Worm (Caenorhabditis elegans): ENCODE results near the gene Y17D7C.2.
A peak's percentile ranks its signal among the peaks of the same experiment; 100 is the strongest.

The Y17D7C.2 gene

DNA sequence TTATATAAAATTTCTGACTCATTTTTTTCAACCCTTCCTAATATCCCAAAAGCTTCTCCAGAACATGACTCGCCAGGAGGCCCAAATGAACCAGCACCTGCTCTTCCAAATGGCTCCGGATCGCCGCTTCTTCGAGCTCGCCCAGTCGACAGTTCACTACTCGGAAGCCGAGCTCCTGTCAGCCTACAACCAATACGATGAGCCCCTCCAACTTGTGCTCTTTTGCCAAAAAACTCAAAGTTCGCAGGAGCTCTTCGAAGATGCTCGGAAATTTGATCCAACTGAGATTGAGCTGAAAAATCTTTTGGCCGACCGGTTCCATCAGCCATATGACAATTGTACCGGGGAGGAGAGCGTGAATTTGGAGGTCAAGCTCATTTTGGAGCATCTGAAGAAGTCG is 24.3 kb downstream of the Y17D7C.2 start:
- no peak for TF ChIP-seq R02D3.7 (tag; optimal IDR thresholded peaks at IDR 0.05)
- no peak for TF ChIP-seq unc-62 (GFP tag; optimal IDR thresholded peaks at IDR 0.05)
- no peak for TF ChIP-seq egl-27 (tag; optimal IDR thresholded peaks at IDR 0.05)
- no peak for TF ChIP-seq sea-2 (GFP tag; optimal IDR thresholded peaks at IDR 0.05)
- TF ChIP-seq nhr-76 (tag; optimal IDR thresholded peaks at IDR 0.05): no peak
- no peak for TF ChIP-seq fkh-10 (GFP tag; optimal IDR thresholded peaks at IDR 0.05)
- no peak for TF ChIP-seq pha-4 (tag; optimal IDR thresholded peaks at IDR 0.05)

DNA sequence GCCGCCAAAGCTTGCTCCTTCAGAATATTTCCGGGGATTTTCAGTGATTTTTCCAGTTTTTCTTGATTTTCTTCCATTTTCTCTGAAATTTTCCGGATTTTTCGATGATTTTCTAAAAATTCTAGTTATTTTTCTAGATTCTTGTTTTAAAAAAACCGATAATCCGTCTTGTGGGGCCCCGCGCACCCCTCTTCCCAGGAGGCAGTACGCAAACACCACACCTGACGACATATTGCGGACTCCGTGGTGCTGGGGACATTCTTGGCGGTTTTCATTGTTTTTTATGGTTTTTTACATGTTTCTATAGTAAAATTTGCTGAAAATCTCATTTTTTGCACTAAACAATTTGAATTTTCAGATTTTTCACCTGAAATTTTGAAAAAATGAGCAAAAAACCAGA is 30.1 kb downstream of the Y17D7C.2 start, which contains the start of the genes ubc-19 and Y69H2.7:
TSS of gene ubc-19 (minus strand) at position 82 of the 400 bp plus-strand sequence.
TSS of gene Y69H2.7 (plus strand) at position 309 of the 400 bp plus-strand sequence.
- no peak for TF ChIP-seq lin-39 (tag; optimal IDR thresholded peaks at IDR 0.05)
- TF ChIP-seq hmg-11 (tag; optimal IDR thresholded peaks at IDR 0.05): peak; percentile 70
- TF ChIP-seq nhr-43 (tag; optimal IDR thresholded peaks at IDR 0.05; ENCODE audit: poor library complexity, severe bottlenecking): no peak
- TF ChIP-seq nhr-25 (tag; optimal IDR thresholded peaks at IDR 0.05): no peak
- TF ChIP-seq pha-4 (tag; optimal IDR thresholded peaks at IDR 0.05): peak; percentile 24
- TF ChIP-seq ZK546.5 (tag; optimal IDR thresholded peaks at IDR 0.05): no peak
- no peak for TF ChIP-seq elt-2 (tag; optimal IDR thresholded peaks at IDR 0.05)
- TF ChIP-seq lsy-12 (tag; optimal IDR thresholded peaks at IDR 0.05): no peak
- no peak for TF ChIP-seq elt-1 (tag; optimal IDR thresholded peaks at IDR 0.05)
- TF ChIP-seq sea-2 (GFP tag; optimal IDR thresholded peaks at IDR 0.05): no peak
- TF ChIP-seq snpc-4 (tag; optimal IDR thresholded peaks at IDR 0.05): peak; percentile 41
- TF ChIP-seq nhr-11 (tag; optimal IDR thresholded peaks at IDR 0.05): no peak
- TF ChIP-seq tbx-2 (tag; optimal IDR thresholded peaks at IDR 0.05): no peak
- TF ChIP-seq elt-3 (tag; optimal IDR thresholded peaks at IDR 0.05): no peak

DNA sequence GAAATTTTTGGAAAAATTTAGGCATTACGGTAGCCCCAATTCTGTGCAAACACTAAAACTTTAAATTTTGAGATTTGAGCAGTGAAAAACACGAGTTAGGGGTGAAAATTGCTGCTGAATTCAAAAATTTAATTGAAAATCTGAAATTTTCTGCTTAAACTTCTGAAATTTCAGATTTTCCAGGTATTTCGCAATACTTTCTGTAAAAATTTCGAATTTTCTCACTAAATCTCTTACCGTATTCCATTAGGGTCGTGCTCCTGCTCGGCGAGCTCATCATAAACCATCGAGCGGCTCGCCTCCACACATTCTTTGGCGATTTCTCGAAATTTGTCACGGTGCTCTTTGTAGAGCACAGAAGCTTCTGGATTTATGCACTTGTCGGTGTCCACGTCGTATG is 32.4 kb downstream of the Y17D7C.2 start:
- TF ChIP-seq nhr-12 (tag; optimal IDR thresholded peaks at IDR 0.05) (no peak), ztf-11 (tag; optimal IDR thresholded peaks at IDR 0.05) (no peak), ceh-82 (tag; optimal IDR thresholded peaks at IDR 0.05) (no peak), daf-12 (tag; optimal IDR thresholded peaks at IDR 0.05) (no peak), fos-1 (tag; optimal IDR thresholded peaks at IDR 0.05) (no peak), egl-27 (tag; optimal IDR thresholded peaks at IDR 0.05) (no peak), unc-62 (GFP tag; optimal IDR thresholded peaks at IDR 0.05) (no peak)

DNA sequence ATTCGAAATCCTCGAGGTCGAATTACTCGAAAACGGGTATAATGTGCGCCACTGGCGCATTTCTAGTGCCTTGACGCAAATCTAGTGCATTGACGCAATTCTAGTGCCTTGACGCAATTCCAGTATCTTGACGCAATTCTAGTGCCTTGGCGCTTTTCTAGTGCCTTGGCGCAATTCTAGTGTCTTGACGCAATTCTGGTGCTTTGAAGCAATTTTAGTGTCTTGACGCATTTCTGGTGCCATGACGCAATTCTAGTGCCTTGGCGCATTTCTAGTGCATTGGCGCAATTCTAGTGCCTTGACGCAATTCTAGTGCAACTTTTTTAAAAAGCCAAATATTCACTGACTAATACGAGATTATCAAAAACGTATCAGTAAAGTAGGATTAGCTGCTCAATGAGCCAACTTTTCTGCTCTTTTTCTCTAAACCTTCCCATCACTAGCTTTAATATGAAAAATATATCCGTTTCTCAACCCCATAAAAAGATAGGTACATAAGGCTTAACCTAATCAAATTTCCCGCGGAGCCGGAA is 35.3 kb downstream of the Y17D7C.2 start, which contains the start of gene Y69H2.17:
TSS of gene Y69H2.17 (plus strand) at position 483 of the 533 bp plus-strand sequence.
- no peak for TF ChIP-seq zag-1 (tag; optimal IDR thresholded peaks at IDR 0.05)
- TF ChIP-seq ztf-4 (tag; optimal IDR thresholded peaks at IDR 0.05): no peak
- no peak for TF ChIP-seq lin-39 (tag; optimal IDR thresholded peaks at IDR 0.05)
- no peak for TF ChIP-seq skn-1 (tag; optimal IDR thresholded peaks at IDR 0.05)
- TF ChIP-seq fos-1 (tag; optimal IDR thresholded peaks at IDR 0.05): no peak
- no peak for TF ChIP-seq snpc-4 (tag; optimal IDR thresholded peaks at IDR 0.05)
- TF ChIP-seq mdl-1 (tag; optimal IDR thresholded peaks at IDR 0.05): no peak
- TF ChIP-seq nhr-25 (tag; optimal IDR thresholded peaks at IDR 0.05): no peak
- TF ChIP-seq pqm-1 (tag; optimal IDR thresholded peaks at IDR 0.05): no peak
- no peak for TF ChIP-seq nhr-77 (tag; optimal IDR thresholded peaks at IDR 0.05)
- no peak for TF ChIP-seq fkh-10 (GFP tag; optimal IDR thresholded peaks at IDR 0.05)
- TF ChIP-seq eor-1 (tag; optimal IDR thresholded peaks at IDR 0.05): no peak
- TF ChIP-seq nhr-76 (tag; optimal IDR thresholded peaks at IDR 0.05): no peak

DNA sequence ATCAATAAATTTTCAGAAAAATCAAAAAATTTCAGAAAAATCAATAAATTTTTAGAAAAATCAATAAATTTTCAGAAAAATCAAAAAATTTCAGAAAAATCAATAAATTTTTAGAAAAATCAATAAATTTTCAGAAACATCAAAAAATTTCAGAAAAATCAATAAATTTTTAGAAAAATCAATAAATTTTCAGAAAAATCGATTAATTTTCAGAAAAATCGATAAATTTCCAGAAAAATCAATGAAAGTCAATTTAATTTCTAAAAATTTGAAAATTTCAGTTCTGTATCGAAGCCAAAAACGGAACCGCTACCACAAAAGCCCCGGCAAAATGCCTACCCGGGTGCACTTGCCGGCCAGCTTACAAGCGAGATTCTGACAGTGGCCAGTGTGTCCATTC is 44.4 kb downstream of the Y17D7C.2 start:
- peak; percentile 65 for TF ChIP-seq ceh-28 (tag; optimal IDR thresholded peaks at IDR 0.05)

DNA sequence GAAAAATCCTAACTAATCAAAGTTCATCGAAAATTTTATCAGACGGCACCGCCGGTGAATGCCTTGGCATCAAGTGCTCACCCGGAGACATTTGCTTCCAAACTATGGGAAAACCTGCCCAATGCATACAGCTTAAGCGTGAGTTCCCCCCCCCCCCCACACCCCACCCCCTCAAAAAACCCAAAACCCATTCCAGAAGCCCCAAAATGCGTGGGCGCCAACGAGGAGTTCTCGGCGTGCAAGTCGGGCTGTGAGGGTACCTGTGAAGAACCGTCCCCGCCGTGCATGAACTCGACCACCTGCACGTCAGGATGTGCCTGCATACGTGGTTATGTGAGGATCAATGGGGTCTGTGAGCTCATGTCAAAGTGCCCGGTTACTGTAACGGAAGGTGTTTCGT is 45.4 kb downstream of the Y17D7C.2 start:
- TF ChIP-seq egl-27 (tag; optimal IDR thresholded peaks at IDR 0.05): no peak
- no peak for TF ChIP-seq fkh-2 (tag; optimal IDR thresholded peaks at IDR 0.05)
- TF ChIP-seq nhr-28 (tag; optimal IDR thresholded peaks at IDR 0.05): no peak
- no peak for TF ChIP-seq ztf-11 (tag; optimal IDR thresholded peaks at IDR 0.05)
- no peak for TF ChIP-seq ama-1 (optimal IDR thresholded peaks at IDR 0.05)
- no peak for TF ChIP-seq zag-1 (tag; optimal IDR thresholded peaks at IDR 0.05)
- TF ChIP-seq egl-5 (tag; optimal IDR thresholded peaks at IDR 0.05): no peak
- TF ChIP-seq skn-1 (tag; optimal IDR thresholded peaks at IDR 0.05): no peak
- TF ChIP-seq daf-12 (tag; optimal IDR thresholded peaks at IDR 0.05): no peak
- no peak for TF ChIP-seq snpc-4 (tag; optimal IDR thresholded peaks at IDR 0.05)
- TF ChIP-seq ceh-16 (tag; optimal IDR thresholded peaks at IDR 0.05): no peak
- TF ChIP-seq mml-1 (tag; optimal IDR thresholded peaks at IDR 0.05): no peak

All from whole organism, L3 larva.